Worm (Caenorhabditis elegans) whole organism, young adult: Measurements from ENCODE around the gene cand-1.

Source experiments
- F23B12.7 ChIP-seq: sonication (generic microtip); optimal IDR thresholded peaks from 2 replicates; lab custom pipeline; 2017; ENCODE audit warnings: missing genetic modification characterization, mild to moderate bottlenecking, missing compliant biosample characterization, antibody characterized with exemption, moderate library complexity; ENCODE audit not compliant: insufficient read depth
- ama-1 ChIP-seq, 3 experiments: fragments of 150-350 bp in 1 of 3; sonication (generic microtip) in 2 of 3; optimal IDR thresholded peaks; 2 replicates each; lab custom pipeline; 2014 to 2018; ENCODE audit warnings: missing biosample characterization in 2 of 3, missing genetic modification characterization in 2 of 3, missing genetic modification reagents in 2 of 3
- attf-5 ChIP-seq: fragments of 200-800 bp; sonication (Bioruptor generic); optimal IDR thresholded peaks from 2 replicates; lab custom pipeline; 2018; ENCODE audit warnings: mild to moderate bottlenecking, missing genetic modification characterization, missing compliant biosample characterization
- dpl-1 ChIP-seq: fragments of 150-350 bp; optimal IDR thresholded peaks from 2 replicates; lab custom pipeline; 2014; ENCODE audit warnings: missing biosample characterization, missing genetic modification reagents, missing genetic modification characterization
- gei-17 ChIP-seq: fragments of 200-800 bp; sonication (Bioruptor generic); optimal IDR thresholded peaks from 2 replicates; lab custom pipeline; 2018; ENCODE audit warnings: mild to moderate bottlenecking, missing genetic modification characterization, missing compliant biosample characterization
- hlh-12 ChIP-seq: sonication (generic microtip); optimal IDR thresholded peaks from 2 replicates; lab custom pipeline; 2016; ENCODE audit warnings: missing genetic modification characterization, missing compliant biosample characterization
- nfya-2 ChIP-seq: fragments of 200-800 bp; sonication (Bioruptor generic); IDR thresholded peaks from 2 replicates; pipeline ENCODE4 v1.3.6; 2022; ENCODE audit warnings: missing genetic modification reagents, missing genetic modification characterization, missing compliant biosample characterization
- nhr-90 ChIP-seq: sonication (generic microtip); optimal IDR thresholded peaks from 2 replicates; lab custom pipeline; 2016; ENCODE audit warnings: missing genotype, mild to moderate bottlenecking, missing genetic modification characterization, missing compliant biosample characterization
- pha-4 ChIP-seq: fragments of 150-350 bp; sonication (generic microtip); optimal IDR thresholded peaks from 2 replicates; lab custom pipeline; 2014; ENCODE audit warnings: missing biosample characterization, missing genetic modification reagents, missing genetic modification characterization
- snpc-4 ChIP-seq, 5 experiments: fragments of 150-350 bp in 1 of 5; sonication (generic microtip) in 4 of 5; optimal IDR thresholded peaks; 2 replicates each; lab custom pipeline; 2014 to 2018; ENCODE audit warnings: missing genetic modification characterization in 5 of 5, missing biosample characterization in 3 of 5, antibody characterized with exemption in 2 of 5, mild to moderate bottlenecking in 2 of 5, missing compliant biosample characterization in 2 of 5, missing genotype in 2 of 5, moderate library complexity in 2 of 5, missing genetic modification reagents in 1 of 5

DNA sequence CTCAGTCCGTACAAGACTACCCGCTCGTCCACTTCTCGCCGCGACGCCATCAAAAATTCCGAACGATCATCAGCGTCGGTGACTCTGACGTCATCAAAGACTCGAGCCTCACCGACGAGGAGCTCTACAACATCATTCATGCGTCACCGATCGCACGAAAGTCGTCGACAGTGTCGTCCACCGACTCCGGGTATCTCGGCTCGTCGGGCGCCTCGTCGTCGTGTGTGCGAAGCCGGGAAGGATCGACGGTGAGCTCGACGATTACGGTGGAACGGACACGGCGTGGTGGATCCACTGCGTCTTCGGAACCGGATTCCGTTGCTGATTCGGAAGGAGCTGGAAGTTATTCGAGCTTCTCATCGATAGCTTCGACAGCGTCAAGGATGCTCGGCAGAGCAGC, 17.9 kb upstream of the cand-1 start:
- TF ChIP-seq attf-5 (no peak), nhr-90 (tag; lab: Kevin White, UChicago) (no peak), ama-1 (optimal IDR thresholded peaks at IDR 0.05; lab: Kevin White, UChicago) (no peak), ama-1 (GFP tag; optimal IDR thresholded peaks at IDR 0.05; lab: Kevin White, UChicago) (no peak), hlh-12 (tag; lab: Kevin White, UChicago) (no peak), pha-4 (tag; lab: Kevin White, UChicago) (no peak), F23B12.7 (tag; lab: Kevin White, UChicago) (no peak), snpc-4 (GFP tag; optimal IDR thresholded peaks at IDR 0.05; lab: Kevin White, UChicago) (no peak), snpc-4 (tag; optimal IDR thresholded peaks at IDR 0.05; lab: Kevin White, UChicago) (no peak), nfya-2 (GFP tag; lab: Robert Waterston, UW) (no peak), gei-17 (GFP tag; lab: Kevin White, UChicago) (no peak), dpl-1 (GFP tag; lab: Kevin White, UChicago) (no peak)
